Fruit fly (Drosophila melanogaster) whole organism, embryonic: ENCODE results near the gene T48.

Source experiments
- ATbp ChIP-seq: fragments of 200-800 bp; sonication (Bioruptor generic); optimal IDR thresholded peaks from 2 replicates; lab custom pipeline; 2017; ENCODE audit warnings: missing biosample characterization, mild to moderate bottlenecking, missing genetic modification characterization, missing genetic modification reagents
- Bgb ChIP-seq: fragments of 200-800 bp; sonication (Bioruptor generic); IDR thresholded peaks from 2 replicates; pipeline ENCODE4 v1.3.6; 2022; ENCODE audit warnings: missing biosample characterization, missing genetic modification characterization; ENCODE audit not compliant: partially characterized antibody
- CG12769 ChIP-seq: fragments of 200-800 bp; sonication (Bioruptor generic); optimal IDR thresholded peaks from 2 replicates; lab custom pipeline; 2019; ENCODE audit warnings: missing biosample characterization, mild to moderate bottlenecking, missing genetic modification characterization, moderate library complexity
- CG13894 ChIP-seq: fragments of 200-800 bp; sonication (Bioruptor generic); optimal IDR thresholded peaks from 3 replicates; lab custom pipeline; 2018; ENCODE audit warnings: missing biosample characterization, mild to moderate bottlenecking, missing genetic modification characterization, moderate library complexity
- CG14441 ChIP-seq: fragments of 200-800 bp; sonication (Bioruptor generic); IDR thresholded peaks from 2 replicates; pipeline ENCODE4 v1.3.6; 2022; ENCODE audit warnings: missing biosample characterization, missing genetic modification characterization
- CG14860 ChIP-seq: fragments of 200-800 bp; sonication (Bioruptor generic); IDR thresholded peaks from 3 replicates; pipeline ENCODE4 v1.3.6; 2022; ENCODE audit warnings: missing biosample characterization, missing genetic modification characterization; ENCODE audit not compliant: partially characterized antibody
- CG16779 ChIP-seq: fragments of 200-800 bp; sonication (Bioruptor generic); IDR thresholded peaks from 2 replicates; pipeline ENCODE4 v1.3.6; 2022; ENCODE audit warnings: missing biosample characterization, missing genetic modification characterization
- CG17802 ChIP-seq: fragments of 200-800 bp; sonication (Bioruptor generic); optimal IDR thresholded peaks from 2 replicates; lab custom pipeline; 2018; ENCODE audit warnings: missing biosample characterization, mild to moderate bottlenecking, missing genetic modification characterization, moderate library complexity
- CG18599 ChIP-seq: fragments of 200-800 bp; sonication (Bioruptor generic); optimal IDR thresholded peaks from 3 replicates; lab custom pipeline; 2017; ENCODE audit warnings: missing biosample characterization, missing genetic modification characterization, mild to moderate bottlenecking, moderate library complexity, missing genetic modification reagents
- CG2120 ChIP-seq: fragments of 200-800 bp; sonication (Bioruptor generic); optimal IDR thresholded peaks from 3 replicates; lab custom pipeline; 2016; ENCODE audit warnings: missing biosample characterization, missing genetic modification characterization
- CG2678 ChIP-seq: fragments of 200-800 bp; sonication (Bioruptor generic); optimal IDR thresholded peaks from 3 replicates; lab custom pipeline; 2019; ENCODE audit warnings: missing biosample characterization, mild to moderate bottlenecking, missing genetic modification characterization, moderate library complexity
- CG32772 ChIP-seq: fragments of 200-800 bp; sonication (Bioruptor generic); IDR thresholded peaks from 2 replicates; pipeline ENCODE4 v1.3.6; 2022; ENCODE audit warnings: missing biosample characterization, missing genetic modification characterization
- CG4617 ChIP-seq: fragments of 200-800 bp; sonication (Bioruptor generic); optimal IDR thresholded peaks from 3 replicates; lab custom pipeline; 2016; ENCODE audit warnings: missing biosample characterization, missing genetic modification characterization, borderline replicate concordance
- CG8388 ChIP-seq: fragments of 200-800 bp; sonication (Bioruptor generic); optimal IDR thresholded peaks from 2 replicates; lab custom pipeline; 2019; ENCODE audit warnings: missing biosample characterization, mild to moderate bottlenecking, missing genetic modification characterization, moderate library complexity
- CTCF ChIP-seq: fragments of 200-800 bp; sonication (Bioruptor generic); optimal IDR thresholded peaks from 2 replicates; lab custom pipeline; 2017; ENCODE audit warnings: missing biosample characterization, mild to moderate bottlenecking, missing genetic modification characterization, moderate library complexity
- D19B ChIP-seq: fragments of 200-800 bp; sonication (Bioruptor generic); optimal IDR thresholded peaks from 2 replicates; lab custom pipeline; 2017; ENCODE audit warnings: missing biosample characterization, mild to moderate bottlenecking, missing genetic modification characterization
- Dad ChIP-seq: fragments of 200-800 bp; sonication (Bioruptor generic); optimal IDR thresholded peaks from 3 replicates; lab custom pipeline; 2016; ENCODE audit warnings: missing biosample characterization, missing genetic modification characterization
- E2f1 ChIP-seq: fragments of 200-800 bp; sonication (Bioruptor generic); IDR thresholded peaks from 2 replicates; pipeline ENCODE4 v1.3.6; 2022; ENCODE audit warnings: missing biosample characterization, missing genetic modification characterization
- ERR ChIP-seq: fragments of 200-800 bp; sonication (Bioruptor generic); optimal IDR thresholded peaks from 2 replicates; lab custom pipeline; 2016; ENCODE audit warnings: missing biosample characterization, missing genetic modification characterization
- Elba2 ChIP-seq: fragments of 200-800 bp; sonication (Bioruptor generic); optimal IDR thresholded peaks from 3 replicates; lab custom pipeline; 2016; ENCODE audit warnings: missing biosample characterization, missing genetic modification characterization
- Ets65A ChIP-seq: fragments of 200-800 bp; sonication (Bioruptor generic); peaks from one replicate; lab custom pipeline; 2016; ENCODE audit warnings: missing biosample characterization, missing genetic modification characterization
- Fer1 ChIP-seq: fragments of 200-800 bp; sonication (Bioruptor generic); optimal IDR thresholded peaks from 2 replicates; lab custom pipeline; 2017; ENCODE audit warnings: missing biosample characterization, mild to moderate bottlenecking, missing genetic modification characterization
- Lim3 ChIP-seq: fragments of 200-800 bp; sonication (Bioruptor generic); IDR thresholded peaks from 2 replicates; pipeline ENCODE4 v1.3.6; 2022; ENCODE audit warnings: missing biosample characterization, missing genetic modification characterization
- MBD-R2 ChIP-seq: fragments of 200-800 bp; sonication (Bioruptor generic); IDR thresholded peaks from 2 replicates; pipeline ENCODE4 v1.3.6; 2022; ENCODE audit warnings: missing biosample characterization, missing genetic modification characterization
- Med ChIP-seq: fragments of 200-800 bp; sonication (Bioruptor generic); peaks from one replicate; lab custom pipeline; 2016; ENCODE audit warnings: missing biosample characterization, missing genetic modification characterization, mild to moderate bottlenecking, inconsistent platforms, moderate library complexity
- NFAT ChIP-seq: fragments of 200-800 bp; sonication (Bioruptor generic); IDR thresholded peaks from 2 replicates; pipeline ENCODE4 v1.3.6; 2022; ENCODE audit warnings: missing biosample characterization, missing genetic modification characterization
- Nf-YC ChIP-seq: fragments of 200-800 bp; optimal IDR thresholded peaks from 3 replicates; lab custom pipeline; 2019; ENCODE audit warnings: missing biosample characterization, mild to moderate bottlenecking, missing genetic modification characterization, moderate library complexity
- Optix ChIP-seq: fragments of 200-800 bp; sonication (Bioruptor generic); IDR thresholded peaks from 3 replicates; pipeline ENCODE4 v1.3.6; 2022; ENCODE audit warnings: missing biosample characterization, missing genetic modification characterization
- Trl ChIP-seq, 3 experiments: fragments of >200 bp in 2 of 3; fragments of 200-800 bp in 1 of 3; sonication (Bioruptor generic) in 1 of 3; optimal IDR thresholded peaks; 2 replicates in 1 of 3; 3 replicates in 2 of 3; lab custom pipeline; 2016 to 2017; ENCODE audit warnings: missing biosample characterization in 1 of 3, missing genetic modification characterization in 1 of 3
- ase ChIP-seq: fragments of 200-800 bp; sonication (Bioruptor generic); IDR thresholded peaks from 3 replicates; pipeline ENCODE4 v1.3.6; 2022; ENCODE audit warnings: missing biosample characterization, missing genetic modification characterization
- cato ChIP-seq: fragments of 200-800 bp; sonication (Bioruptor generic); optimal IDR thresholded peaks from 2 replicates; lab custom pipeline; 2016; ENCODE audit warnings: missing biosample characterization, missing genetic modification characterization, borderline replicate concordance
- crol ChIP-seq: fragments of 200-800 bp; sonication (Bioruptor generic); IDR thresholded peaks from 2 replicates; pipeline ENCODE4 v1.3.6; 2022; ENCODE audit warnings: missing biosample characterization, missing genetic modification characterization
- fd3F ChIP-seq: fragments of 200-800 bp; sonication (Bioruptor generic); optimal IDR thresholded peaks from 2 replicates; lab custom pipeline; 2018; ENCODE audit warnings: missing biosample characterization, mild to moderate bottlenecking, missing genetic modification characterization, moderate library complexity
- gce ChIP-seq: fragments of 200-800 bp; sonication (Bioruptor generic); IDR thresholded peaks from 3 replicates; pipeline ENCODE4 v1.3.6; 2022; ENCODE audit warnings: missing biosample characterization, missing genetic modification characterization
- her ChIP-seq: fragments of 200-800 bp; sonication (Bioruptor generic); optimal IDR thresholded peaks from 2 replicates; lab custom pipeline; 2016; ENCODE audit warnings: missing biosample characterization, missing genetic modification characterization
- knrl ChIP-seq: fragments of 200-800 bp; sonication (Bioruptor generic); IDR thresholded peaks from 3 replicates; pipeline ENCODE4 v1.3.6; 2022; ENCODE audit warnings: missing biosample characterization, missing genetic modification characterization; ENCODE audit not compliant: partially characterized antibody
- mirr ChIP-seq: fragments of 200-800 bp; sonication (Bioruptor generic); optimal IDR thresholded peaks from 3 replicates; lab custom pipeline; 2018; ENCODE audit warnings: missing biosample characterization, mild to moderate bottlenecking, missing genetic modification characterization
- nerfin-1 ChIP-seq: fragments of 200-800 bp; sonication (Bioruptor generic); optimal IDR thresholded peaks from 3 replicates; lab custom pipeline; 2019; ENCODE audit warnings: missing biosample characterization, mild to moderate bottlenecking, missing genetic modification characterization, moderate library complexity
- nerfin-2 ChIP-seq: fragments of 200-800 bp; sonication (Bioruptor generic); IDR thresholded peaks from 2 replicates; pipeline ENCODE4 v1.3.6; 2022; ENCODE audit warnings: missing biosample characterization, missing genetic modification characterization; ENCODE audit not compliant: partially characterized antibody
- otp ChIP-seq: fragments of 200-800 bp; sonication (Bioruptor generic); IDR thresholded peaks from 3 replicates; pipeline ENCODE4, ENCODE4 v1.3.6; 2022; ENCODE audit warnings: missing biosample characterization, missing genetic modification characterization
- pan ChIP-seq, 4 experiments: fragments of >200 bp in 3 of 4; fragments of 200-800 bp in 1 of 4; sonication (Bioruptor generic) in 1 of 4; optimal IDR thresholded peaks in 3 of 4; IDR thresholded peaks in 1 of 4; 2 replicates each; pipeline versions ENCODE4 v1.3.6 to Lab custom; 2017 to 2022; ENCODE audit warnings: missing biosample characterization in 2 of 4, missing genetic modification characterization in 2 of 4, mixed read lengths in 1 of 4
- sd ChIP-seq: fragments of 200-800 bp; sonication (Bioruptor generic); optimal IDR thresholded peaks from 3 replicates; lab custom pipeline; 2018; ENCODE audit warnings: missing biosample characterization, mild to moderate bottlenecking, missing genetic modification characterization, moderate library complexity
- sisA ChIP-seq: fragments of 200-800 bp; sonication (Bioruptor generic); IDR thresholded peaks from 2 replicates; pipeline ENCODE4 v1.3.6; 2022; ENCODE audit warnings: missing biosample characterization, missing genetic modification characterization
- sna ChIP-seq: fragments of 200-800 bp; sonication (Bioruptor generic); IDR thresholded peaks from 2 replicates; pipeline ENCODE4 v1.3.6; 2022; ENCODE audit warnings: missing biosample characterization, missing genetic modification characterization; ENCODE audit not compliant: partially characterized antibody
- ssp ChIP-seq: fragments of 200-800 bp; sonication (Bioruptor generic); IDR thresholded peaks from 2 replicates; pipeline ENCODE4 v1.3.6; 2022; ENCODE audit warnings: missing biosample characterization, missing genetic modification characterization
- unc-4 ChIP-seq: fragments of 200-800 bp; sonication (Bioruptor generic); IDR thresholded peaks from 2 replicates; pipeline ENCODE4 v1.3.6; 2022; ENCODE audit warnings: missing biosample characterization, missing genetic modification characterization; ENCODE audit not compliant: partially characterized antibody

The T48 gene

dm6 chr3R:26958314-26958979, 76.9 kb downstream of the T48 start, which contains the start of gene CG6330 (continued):
- TF ChIP-seq ERR (GFP tag; lab: Kevin White, UChicago) (no peak), ase (no peak), Bgb (GFP tag; lab: Robert Waterston, UW) (peak; percentile 38; the same call in 1 of the 2 replicates), D19B (GFP tag; lab: Kevin White, UChicago) (no peak), E2f1 (no peak), Lim3 (no peak), CG4617 (GFP tag; lab: Kevin White, UChicago) (no peak), CG18599 (peak; percentile 25), ssp (GFP tag; lab: Robert Waterston, UW) (no peak), nerfin-2 (GFP tag; lab: Robert Waterston, UW) (no peak)
- TF ChIP-seq, all 482 proteins: peak for 22

DNA sequence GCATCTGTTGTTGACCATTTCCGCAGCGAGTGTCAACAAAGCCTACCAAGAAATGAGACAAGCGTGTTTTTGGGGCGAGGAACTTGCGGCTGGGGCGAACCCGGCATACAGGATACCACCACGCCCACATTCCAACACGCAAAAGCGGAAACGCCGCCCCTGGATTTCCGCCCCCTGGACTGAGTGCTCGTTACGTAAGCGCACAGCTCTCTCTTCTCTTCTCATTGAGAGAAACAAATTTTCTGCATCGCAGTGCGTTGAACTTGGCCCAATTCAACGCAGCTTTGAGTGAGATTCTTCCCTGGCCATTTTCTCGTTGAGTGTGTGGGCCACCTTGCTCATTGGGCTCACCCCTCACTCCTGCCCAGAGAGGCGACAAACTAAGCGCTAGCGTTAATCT, 79.0 kb downstream of the T48 start:
- TF ChIP-seq mirr (GFP tag; lab: Kevin White, UChicago) (peak; percentile 43), ATbp (GFP tag; lab: Kevin White, UChicago) (no peak), otp (0 out of 3 replicates have a peak, but pooled peaks have one; percentile 37), Med (GFP tag; lab: Kevin White, UChicago) (peak; percentile 28), CTCF (no peak), CG13894 (tag; lab: Kevin White, UChicago) (no peak), CG14441 (GFP tag; lab: Robert Waterston, UW) (0 out of 2 replicates have a peak, but pooled peaks have one; percentile 7), CG12769 (no peak), sna (GFP tag; lab: Robert Waterston, UW) (0 out of 2 replicates have a peak, but pooled peaks have one; percentile 33), unc-4 (GFP tag; lab: Robert Waterston, UW) (peak; percentile 17; the same call in 1 of the 2 replicates), Dad (GFP tag; lab: Kevin White, UChicago) (peak; percentile 33), CG17802 (no peak), Trl (optimal IDR thresholded peaks at IDR 0.05; lab: Kevin White, UChicago) (peak; percentile 31 to 32), Trl (GFP tag; optimal IDR thresholded peaks at IDR 0.05; lab: Kevin White, UChicago) (no peak), pan (optimal IDR thresholded peaks at IDR 0.05; lab: Kevin White, UChicago) (no peak), pan (GFP tag; optimal IDR thresholded peaks at IDR 0.05 in 1 of 2, IDR thresholded peaks at IDR 0.05 in 1 of 2) (peak in 1 of 2 experiments; percentile 10), CG8388 (GFP tag; lab: Kevin White, UChicago) (no peak), her (GFP tag; lab: Kevin White, UChicago) (no peak), Elba2 (GFP tag; lab: Kevin White, UChicago) (no peak), CG16779 (GFP tag; lab: Robert Waterston, UW) (peak; percentile 66; the same call in 1 of the 2 replicates), nerfin-1 (peak; percentile 47), Bgb (GFP tag; lab: Robert Waterston, UW) (peak; percentile 37; the same call in 1 of the 2 replicates), E2f1 (no peak), sd (tag; lab: Kevin White, UChicago) (peak; percentile 78), crol (GFP tag; lab: Robert Waterston, UW) (peak; percentile 30; the same call in 1 of the 2 replicates), MBD-R2 (0 out of 2 replicates have a peak, but pooled peaks have one; percentile 10), knrl (0 out of 3 replicates have a peak, but pooled peaks have one; percentile 13), CG2120 (GFP tag; lab: Kevin White, UChicago) (no peak), CG14860 (no peak), gce (GFP tag; lab: Robert Waterston, UW) (peak; percentile 72; the same call in 1 of the 3 replicates), Fer1 (GFP tag; lab: Kevin White, UChicago) (peak; percentile 27), CG2678 (no peak), Ets65A (GFP tag; lab: Kevin White, UChicago) (peak; percentile 81), CG32772 (GFP tag; lab: Robert Waterston, UW) (0 out of 2 replicates have a peak, but pooled peaks have one; percentile 24), Nf-YC (tag; lab: Kevin White, UChicago) (peak; percentile 21), cato (GFP tag; lab: Kevin White, UChicago) (no peak), sisA (GFP tag; lab: Robert Waterston, UW) (0 out of 2 replicates have a peak, but pooled peaks have one; percentile 9), fd3F (GFP tag; lab: Kevin White, UChicago) (no peak), Optix (GFP tag; lab: Robert Waterston, UW) (0 out of 3 replicates have a peak, but pooled peaks have one; percentile 16), NFAT (GFP tag; lab: Robert Waterston, UW) (0 out of 2 replicates have a peak, but pooled peaks have one; percentile 28)
